Fruit fly (Drosophila melanogaster): ENCODE results near the gene futsch.

futsch gene

DNA sequence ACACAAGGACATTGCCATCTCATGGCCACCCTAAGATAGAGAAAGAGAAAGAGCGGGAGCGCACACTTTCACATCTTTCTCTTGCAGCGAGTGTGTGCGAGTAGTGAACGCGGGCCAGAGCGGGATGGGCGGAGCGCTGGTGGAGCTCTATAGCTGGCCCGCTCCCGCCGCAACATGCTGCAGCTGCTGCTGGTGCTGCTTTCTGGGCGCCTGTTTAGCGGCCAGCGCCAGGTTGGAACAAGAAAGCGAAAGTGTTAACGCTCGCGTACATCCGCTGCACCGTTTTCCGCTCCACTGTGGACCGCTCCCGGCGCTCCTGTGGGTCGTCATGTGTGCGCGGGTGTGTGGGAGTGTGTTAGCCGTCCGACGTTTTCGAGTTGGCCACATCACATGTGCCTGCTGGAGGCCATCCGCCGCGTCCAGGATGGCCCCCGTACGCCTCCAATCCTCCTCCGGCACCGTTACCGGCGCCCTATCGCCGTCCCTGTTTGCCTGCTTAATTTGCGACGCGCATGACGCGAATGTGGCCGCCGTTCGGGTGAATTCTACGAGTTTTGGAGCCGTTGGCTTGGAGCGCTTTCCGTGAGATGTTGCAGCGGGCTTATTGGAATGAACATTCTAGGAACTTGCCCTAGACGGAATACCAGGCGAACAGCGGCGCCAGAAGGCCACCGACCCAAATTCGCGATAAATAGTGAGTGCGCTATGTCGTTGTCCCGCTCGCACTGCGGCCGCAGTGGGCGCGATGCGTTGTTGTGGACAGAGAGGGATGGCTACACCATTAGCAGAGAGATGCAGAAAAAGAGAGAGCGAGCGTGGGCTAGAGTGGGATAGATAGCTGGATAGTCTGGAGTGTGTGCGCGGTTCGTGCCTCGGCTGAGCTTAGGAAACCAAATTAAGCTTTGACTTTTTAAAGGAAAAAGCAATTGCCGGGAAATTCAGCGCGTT, 9.5 kb upstream of the futsch start (continued):
- TF ChIP-seq zen2 (GFP tag; IDR thresholded peaks at IDR 0.05; ENCODE audit: partially characterized antibody): no peak
- no peak for TF ChIP-seq caup (GFP tag; optimal IDR thresholded peaks at IDR 0.05; ENCODE audit: severe bottlenecking)
- TF ChIP-seq scrt (GFP tag; optimal IDR thresholded peaks at IDR 0.05): peak; percentile 9
- TF ChIP-seq Camta (GFP tag; optimal IDR thresholded peaks at IDR 0.05): no peak
- no peak for TF ChIP-seq run (tag; optimal IDR thresholded peaks at IDR 0.05)
- TF ChIP-seq pros (GFP tag; optimal IDR thresholded peaks at IDR 0.05): peak; percentile 76
- TF ChIP-seq h (optimal IDR thresholded peaks at IDR 0.05): no peak
- peak; percentile 66 for TF ChIP-seq CG12659 (GFP tag; optimal IDR thresholded peaks at IDR 0.05)
- no peak for TF ChIP-seq CG32532 (GFP tag; IDR thresholded peaks at IDR 0.05)
- peak; percentile 52 for TF ChIP-seq sna (GFP tag; IDR thresholded peaks at IDR 0.05; ENCODE audit: partially characterized antibody)
- TF ChIP-seq CG32772 (GFP tag; IDR thresholded peaks at IDR 0.05): no peak
- TF ChIP-seq jigr1 (GFP tag; IDR thresholded peaks at IDR 0.05): no peak
- peak; percentile 37; the same call in 1 of the 3 replicates for TF ChIP-seq z (GFP tag; IDR thresholded peaks at IDR 0.05)
- TF ChIP-seq Dad (GFP tag; optimal IDR thresholded peaks at IDR 0.05): peak; percentile 3
- TF ChIP-seq CG9727 (GFP tag; optimal IDR thresholded peaks at IDR 0.05): no peak
- TF ChIP-seq nom (GFP tag; optimal IDR thresholded peaks at IDR 0.05): peak; percentile 7
- TF ChIP-seq Oaz (GFP tag; IDR thresholded peaks at IDR 0.05): 0 out of 2 replicates have a peak, but pooled peaks have one; percentile 11
- TF ChIP-seq Dfd (GFP tag; optimal IDR thresholded peaks at IDR 0.05): no peak
- no peak for TF ChIP-seq CG13296 (GFP tag; optimal IDR thresholded peaks at IDR 0.05)
- TF ChIP-seq trh (GFP tag; optimal IDR thresholded peaks at IDR 0.05): no peak
- no peak for TF ChIP-seq CG12236 (GFP tag; optimal IDR thresholded peaks at IDR 0.05)
- TF ChIP-seq Ets65A (GFP tag): peak; percentile 85
- no peak for TF ChIP-seq CG17359 (tag; optimal IDR thresholded peaks at IDR 0.05)
- no peak for TF ChIP-seq CG14667 (GFP tag; IDR thresholded peaks at IDR 0.05)
- 0 out of 2 replicates have a peak, but pooled peaks have one; percentile 6 for TF ChIP-seq klu (GFP tag; IDR thresholded peaks at IDR 0.05)
- TF ChIP-seq lmd (GFP tag; IDR thresholded peaks at IDR 0.05): no peak
- no peak for TF ChIP-seq CG3847 (GFP tag; IDR thresholded peaks at IDR 0.05)
- no peak for TF ChIP-seq mam (GFP tag; optimal IDR thresholded peaks at IDR 0.05)
- no peak for TF ChIP-seq CG14050 (GFP tag; IDR thresholded peaks at IDR 0.05)
- TF ChIP-seq CG8944 (GFP tag; optimal IDR thresholded peaks at IDR 0.05): no peak
- TF ChIP-seq H15 (GFP tag; IDR thresholded peaks at IDR 0.05): no peak
- TF ChIP-seq Elba2 (GFP tag; optimal IDR thresholded peaks at IDR 0.05): peak; percentile 12
- no peak for TF ChIP-seq slou (GFP tag; optimal IDR thresholded peaks at IDR 0.05)
- TF ChIP-seq CG12391 (tag; optimal IDR thresholded peaks at IDR 0.05): no peak
- TF ChIP-seq gfzf (GFP tag; optimal IDR thresholded peaks at IDR 0.05): peak; percentile 21
- TF ChIP-seq exex (tag; optimal IDR thresholded peaks at IDR 0.05): no peak
- no peak for TF ChIP-seq sens-2 (GFP tag; IDR thresholded peaks at IDR 0.05)
- no peak for TF ChIP-seq D19B (GFP tag; optimal IDR thresholded peaks at IDR 0.05)
- TF ChIP-seq rib (GFP tag; IDR thresholded peaks at IDR 0.05): peak; percentile 50; the same call in 1 of the 2 replicates
- TF ChIP-seq Sox100B (GFP tag; optimal IDR thresholded peaks at IDR 0.05): peak; percentile 1
- TF ChIP-seq aop (GFP tag; IDR thresholded peaks at IDR 0.05): peak; percentile 8; the same call in 1 of the 2 replicates
- TF ChIP-seq TFAM (GFP tag; optimal IDR thresholded peaks at IDR 0.05): no peak
- no peak for TF ChIP-seq CG11085 (GFP tag; IDR thresholded peaks at IDR 0.05)
- no peak for TF ChIP-seq Hr78 (GFP tag; optimal IDR thresholded peaks at IDR 0.05)
- no peak for TF ChIP-seq tap (tag; optimal IDR thresholded peaks at IDR 0.05)
- TF ChIP-seq chn (GFP tag; optimal IDR thresholded peaks at IDR 0.05): peak; percentile 60
- TF ChIP-seq CG17829 (tag; optimal IDR thresholded peaks at IDR 0.05): peak; percentile 36
- peak; percentile 56 for TF ChIP-seq Myb (GFP tag; optimal IDR thresholded peaks at IDR 0.05)
- TF ChIP-seq CG8478 (optimal IDR thresholded peaks at IDR 0.05): peak; percentile 98
- TF ChIP-seq CG18011 (GFP tag; optimal IDR thresholded peaks at IDR 0.05): peak; percentile 14

Data from whole organism, embryonic.